Worm (Caenorhabditis elegans): ENCODE results near the gene ZK688.10.

- TF ChIP-seq cog-1 (tag; optimal IDR thresholded peaks at IDR 0.05) (no peak), flt-1 (GFP tag; IDR thresholded peaks at IDR 0.05) (no peak)
Observed at ce11 chrIII:7897733-7898132, 908 bp upstream of the ZK688.10 start.

Data from whole organism, midembryonic.